Fruit fly (Drosophila melanogaster) whole organism, prepupa: ENCODE measurements around the gene CG5953.
A peak's percentile ranks its signal among the peaks of the same experiment; 100 is the strongest.

Source experiments
- Blimp-1 ChIP-seq: fragments of 200-800 bp; sonication (Bioruptor generic); optimal IDR thresholded peaks from 3 replicates; lab custom pipeline; 2017; ENCODE audit warnings: missing biosample characterization, missing genetic modification characterization, mild to moderate bottlenecking, moderate library complexity, missing genetic modification reagents
- CG10669 ChIP-seq: fragments of 200-800 bp; sonication (Bioruptor generic); optimal IDR thresholded peaks from 3 replicates; lab custom pipeline; 2018; ENCODE audit warnings: missing biosample characterization, mild to moderate bottlenecking, missing genetic modification characterization, moderate library complexity
- CG11294 ChIP-seq: fragments of 200-800 bp; sonication (Bioruptor generic); IDR thresholded peaks from 2 replicates; pipeline ENCODE4 v1.3.6; 2022; ENCODE audit warnings: missing biosample characterization, missing genetic modification characterization
- CG11762 ChIP-seq: fragments of 200-800 bp; sonication (Bioruptor generic); optimal IDR thresholded peaks from 3 replicates; lab custom pipeline; 2016; ENCODE audit warnings: missing biosample characterization, missing genetic modification characterization; ENCODE audit not compliant: insufficient read depth
- CG15336 ChIP-seq: fragments of 200-800 bp; sonication (Bioruptor generic); IDR thresholded peaks from 2 replicates; pipeline ENCODE4 v1.3.6; 2022; ENCODE audit warnings: missing biosample characterization, missing genetic modification characterization
- CG1621 ChIP-seq: fragments of 200-800 bp; sonication (Bioruptor generic); optimal IDR thresholded peaks from 3 replicates; lab custom pipeline; 2018; ENCODE audit warnings: missing biosample characterization, mild to moderate bottlenecking, missing genetic modification characterization
- CG16779 ChIP-seq: fragments of 200-800 bp; sonication (Bioruptor generic); optimal IDR thresholded peaks from 3 replicates; lab custom pipeline; 2017; ENCODE audit warnings: missing biosample characterization, mild to moderate bottlenecking, missing genetic modification characterization
- CG3032 ChIP-seq: fragments of 200-800 bp; optimal IDR thresholded peaks from 2 replicates; lab custom pipeline; 2019; ENCODE audit warnings: missing biosample characterization, mild to moderate bottlenecking, missing genetic modification characterization, moderate library complexity
- CG31627 ChIP-seq: fragments of 200-800 bp; sonication (Bioruptor generic); optimal IDR thresholded peaks from 3 replicates; lab custom pipeline; 2016; ENCODE audit warnings: missing biosample characterization, missing genetic modification characterization
- CG32006 ChIP-seq: fragments of 200-800 bp; sonication (Bioruptor generic); optimal IDR thresholded peaks from 3 replicates; lab custom pipeline; 2017; ENCODE audit warnings: missing biosample characterization, mild to moderate bottlenecking, missing genetic modification characterization
- CG3919 ChIP-seq: fragments of 200-800 bp; sonication (Bioruptor generic); optimal IDR thresholded peaks from 3 replicates; lab custom pipeline; 2016; ENCODE audit warnings: missing biosample characterization, missing genetic modification characterization
- CG6276 ChIP-seq: fragments of 200-800 bp; sonication (Bioruptor generic); optimal IDR thresholded peaks from 2 replicates; lab custom pipeline; 2017; ENCODE audit warnings: missing biosample characterization, mild to moderate bottlenecking, missing genetic modification characterization
- CG6808 ChIP-seq: fragments of 200-800 bp; sonication (Bioruptor generic); optimal IDR thresholded peaks from 3 replicates; lab custom pipeline; 2017; ENCODE audit warnings: missing biosample characterization, missing genetic modification characterization, mild to moderate bottlenecking, moderate library complexity, missing genetic modification reagents
- CG6854 ChIP-seq: fragments of 200-800 bp; sonication (Bioruptor generic); optimal IDR thresholded peaks from 2 replicates; lab custom pipeline; 2017; ENCODE audit warnings: missing biosample characterization, mild to moderate bottlenecking, missing genetic modification characterization
- CG8119 ChIP-seq: fragments of 200-800 bp; sonication (Bioruptor generic); IDR thresholded peaks from 3 replicates; pipeline ENCODE4 v1.3.6; 2022; ENCODE audit warnings: missing biosample characterization, missing genetic modification characterization
- CG8319 ChIP-seq: fragments of 200-800 bp; sonication (Bioruptor generic); optimal IDR thresholded peaks from 3 replicates; lab custom pipeline; 2016; ENCODE audit warnings: missing biosample characterization, missing genetic modification characterization
- Eip75B ChIP-seq: fragments of 200-800 bp; sonication (Bioruptor generic); optimal IDR thresholded peaks from 3 replicates; lab custom pipeline; 2016; ENCODE audit warnings: missing biosample characterization, missing genetic modification characterization
- Eip93F ChIP-seq: fragments of 200-800 bp; sonication (Bioruptor generic); optimal IDR thresholded peaks from 2 replicates; lab custom pipeline; 2016; ENCODE audit warnings: missing biosample characterization, mild to moderate bottlenecking, missing genetic modification characterization
- Ets96B ChIP-seq: fragments of 200-800 bp; optimal IDR thresholded peaks from 2 replicates; lab custom pipeline; 2019; ENCODE audit warnings: missing biosample characterization, mild to moderate bottlenecking, missing genetic modification characterization, moderate library complexity
- Gug ChIP-seq: fragments of 200-800 bp; sonication (Bioruptor generic); IDR thresholded peaks from 2 replicates; pipeline ENCODE4 v1.3.6; 2022; ENCODE audit warnings: missing biosample characterization, missing genetic modification characterization
- Hr39 ChIP-seq: fragments of 200-800 bp; sonication (Bioruptor generic); optimal IDR thresholded peaks from 2 replicates; lab custom pipeline; 2016; ENCODE audit warnings: missing biosample characterization, missing genetic modification characterization
- Hr4 ChIP-seq: fragments of 200-800 bp; sonication (Bioruptor generic); optimal IDR thresholded peaks from 3 replicates; lab custom pipeline; 2016; ENCODE audit warnings: missing biosample characterization, missing genetic modification characterization
- Lpt ChIP-seq: fragments of 200-800 bp; sonication (Bioruptor generic); optimal IDR thresholded peaks from 3 replicates; lab custom pipeline; 2016; ENCODE audit warnings: missing biosample characterization, missing genetic modification characterization
- Met ChIP-seq: fragments of 200-800 bp; sonication (Bioruptor generic); optimal IDR thresholded peaks from 3 replicates; lab custom pipeline; 2016; ENCODE audit warnings: missing biosample characterization, missing genetic modification characterization
- Smox ChIP-seq: fragments of 200-800 bp; sonication (Bioruptor generic); optimal IDR thresholded peaks from 3 replicates; lab custom pipeline; 2016; ENCODE audit warnings: missing biosample characterization, missing genetic modification characterization
- Sox102F ChIP-seq: fragments of 200-800 bp; sonication (Bioruptor generic); optimal IDR thresholded peaks from 2 replicates; lab custom pipeline; 2016; ENCODE audit warnings: missing biosample characterization, mild to moderate bottlenecking, missing genetic modification characterization
- Sox14 ChIP-seq: fragments of 200-800 bp; sonication (Bioruptor generic); optimal IDR thresholded peaks from 3 replicates; lab custom pipeline; 2016; ENCODE audit warnings: missing biosample characterization, missing genetic modification characterization
- Sox15 ChIP-seq: fragments of 200-800 bp; sonication (Bioruptor generic); optimal IDR thresholded peaks from 3 replicates; lab custom pipeline; 2016; ENCODE audit warnings: missing biosample characterization, missing genetic modification characterization
- achi ChIP-seq: fragments of 200-800 bp; sonication (Bioruptor generic); optimal IDR thresholded peaks from 3 replicates; lab custom pipeline; 2016; ENCODE audit warnings: missing biosample characterization, missing genetic modification characterization
- acj6 ChIP-seq: fragments of 200-800 bp; sonication (Bioruptor generic); optimal IDR thresholded peaks from 3 replicates; lab custom pipeline; 2016; ENCODE audit warnings: missing biosample characterization, missing genetic modification characterization
- cyc ChIP-seq: fragments of 200-800 bp; sonication (Bioruptor generic); optimal IDR thresholded peaks from 3 replicates; lab custom pipeline; 2016; ENCODE audit warnings: missing biosample characterization, missing genetic modification characterization
- dac ChIP-seq: fragments of 200-800 bp; sonication (Bioruptor generic); optimal IDR thresholded peaks from 2 replicates; lab custom pipeline; 2017; ENCODE audit warnings: missing biosample characterization, mild to moderate bottlenecking, missing genetic modification characterization
- dsx ChIP-seq: fragments of 200-800 bp; optimal IDR thresholded peaks from 3 replicates; lab custom pipeline; 2019; ENCODE audit warnings: missing biosample characterization, mild to moderate bottlenecking, missing genetic modification characterization, moderate library complexity; ENCODE audit not compliant: poor library complexity, severe bottlenecking
- eg ChIP-seq: fragments of 200-800 bp; sonication (Bioruptor generic); IDR thresholded peaks from 3 replicates; pipeline ENCODE4 v1.3.6; 2022; ENCODE audit warnings: missing biosample characterization, missing genetic modification characterization
- esn ChIP-seq: fragments of 200-800 bp; sonication (Bioruptor generic); optimal IDR thresholded peaks from 2 replicates; lab custom pipeline; 2016; ENCODE audit warnings: missing biosample characterization, mild to moderate bottlenecking, missing genetic modification characterization, moderate library complexity
- fkh ChIP-seq: fragments of 200-800 bp; sonication (Bioruptor generic); optimal IDR thresholded peaks from 3 replicates; lab custom pipeline; 2017; ENCODE audit warnings: missing biosample characterization, mild to moderate bottlenecking, missing genetic modification characterization, moderate library complexity
- lz ChIP-seq: fragments of 200-800 bp; sonication (Bioruptor generic); optimal IDR thresholded peaks from 3 replicates; lab custom pipeline; 2016; ENCODE audit warnings: missing biosample characterization, missing genetic modification characterization
- net ChIP-seq: fragments of 200-800 bp; sonication (Bioruptor generic); optimal IDR thresholded peaks from 3 replicates; lab custom pipeline; 2016; ENCODE audit warnings: missing biosample characterization, missing genetic modification characterization
- pdm3 ChIP-seq: fragments of 200-800 bp; sonication (Bioruptor generic); optimal IDR thresholded peaks from 3 replicates; lab custom pipeline; 2016; ENCODE audit warnings: missing biosample characterization, missing genetic modification characterization
- ss ChIP-seq, 2 experiments: fragments of 200-800 bp; sonication (Bioruptor generic); optimal IDR thresholded peaks; 2 replicates in 1 of 2; 3 replicates in 1 of 2; lab custom pipeline; 2017 to 2018; ENCODE audit warnings: mild to moderate bottlenecking in 2 of 2, missing biosample characterization in 2 of 2, missing genetic modification characterization in 2 of 2, moderate library complexity in 1 of 2
- svp ChIP-seq: fragments of 200-800 bp; sonication (Bioruptor generic); peaks from one replicate; lab custom pipeline; 2016; ENCODE audit warnings: missing biosample characterization, missing genetic modification characterization
- vri ChIP-seq: fragments of 200-800 bp; sonication (Bioruptor generic); optimal IDR thresholded peaks from 3 replicates; lab custom pipeline; 2016; ENCODE audit warnings: missing biosample characterization, mild to moderate bottlenecking, missing genetic modification characterization

The CG5953 gene

dm6 chr2L:16548418-16549108 lies 15.9 kb upstream of the CG5953 start (continued):
- no peak for TF ChIP-seq CG3032
- TF ChIP-seq vri = no peak
- no peak for TF ChIP-seq Blimp-1 (GFP tag; lab: Kevin White, UChicago)
- TF ChIP-seq CG3919 (GFP tag; lab: Kevin White, UChicago) = peak; percentile 28
- no peak for TF ChIP-seq ss (GFP tag; optimal IDR thresholded peaks at IDR 0.05; lab: Kevin White, UChicago)
- TF ChIP-seq dsx (GFP tag; lab: Kevin White, UChicago) = no peak
- no peak for TF ChIP-seq fkh (GFP tag; lab: Kevin White, UChicago)
- no peak for TF ChIP-seq eg (GFP tag; lab: Robert Waterston, UW)
- TF ChIP-seq achi (GFP tag; lab: Kevin White, UChicago) = peak; percentile 2
- no peak for TF ChIP-seq CG6854 (GFP tag; lab: Kevin White, UChicago)

dm6 chr2L:16547652-16548417 lies 15.2 kb upstream of the CG5953 start:
- no peak; the same call in 1 of the 3 replicates for TF ChIP-seq eg (GFP tag; lab: Robert Waterston, UW)
- peak; percentile 11 for TF ChIP-seq Lpt
- peak; percentile 73 for TF ChIP-seq CG8119
- no peak for TF ChIP-seq ss (GFP tag; optimal IDR thresholded peaks at IDR 0.05; lab: Kevin White, UChicago)
- TF ChIP-seq cyc (GFP tag; lab: Kevin White, UChicago) = no peak
- TF ChIP-seq Hr4 (GFP tag; lab: Kevin White, UChicago) = peak; percentile 59
- TF ChIP-seq CG10669 (GFP tag; lab: Kevin White, UChicago) = no peak
- TF ChIP-seq pdm3 (GFP tag; lab: Kevin White, UChicago) = peak; percentile 52
- TF ChIP-seq svp (GFP tag; lab: Kevin White, UChicago) = peak; percentile 35
- TF ChIP-seq CG31627 (GFP tag; lab: Kevin White, UChicago) = peak; percentile 24
- peak; percentile 39; the same call in 1 of the 2 replicates for TF ChIP-seq CG11294 (GFP tag; lab: Robert Waterston, UW)
- TF ChIP-seq acj6 (GFP tag; lab: Kevin White, UChicago) = peak; percentile 38
- TF ChIP-seq lz (GFP tag; lab: Kevin White, UChicago) = no peak
- TF ChIP-seq Eip75B (GFP tag; lab: Kevin White, UChicago) = peak; percentile 9
- no peak for TF ChIP-seq CG8319
- peak; percentile 13 for TF ChIP-seq achi (GFP tag; lab: Kevin White, UChicago)
- TF ChIP-seq fkh (GFP tag; lab: Kevin White, UChicago) = peak; percentile 41
- peak; percentile 55 for TF ChIP-seq CG6276
- TF ChIP-seq CG3032 = peak; percentile 18
- no peak for TF ChIP-seq CG6854 (GFP tag; lab: Kevin White, UChicago)
- peak; percentile 62; the same call in 1 of the 2 replicates for TF ChIP-seq CG15336
- peak; percentile 74 for TF ChIP-seq CG32006 (GFP tag; lab: Kevin White, UChicago)
- TF ChIP-seq Gug = peak; percentile 27; the same call in 1 of the 2 replicates
- TF ChIP-seq Met (GFP tag; lab: Kevin White, UChicago) = peak; percentile 22
- TF ChIP-seq CG1621 (tag; lab: Kevin White, UChicago) = no peak
- peak; percentile 8 for TF ChIP-seq CG11762 (GFP tag; lab: Kevin White, UChicago)
- TF ChIP-seq esn (GFP tag; lab: Kevin White, UChicago) = peak; percentile 36
- peak; percentile 22 for TF ChIP-seq Sox102F (GFP tag; lab: Kevin White, UChicago)
- peak; percentile 6 for TF ChIP-seq Sox14 (GFP tag; lab: Kevin White, UChicago)
- no peak for TF ChIP-seq Eip93F (GFP tag; lab: Kevin White, UChicago)

- TF ChIP-seq CG16779 = peak; percentile 79
- peak; percentile 95 for TF ChIP-seq CG32006 (GFP tag; lab: Kevin White, UChicago)
- peak; percentile 78 for TF ChIP-seq cyc (GFP tag; lab: Kevin White, UChicago)
- peak; percentile 78 for TF ChIP-seq Hr39 (GFP tag; lab: Kevin White, UChicago)
- peak; percentile 53 for TF ChIP-seq CG6808 (GFP tag; lab: Kevin White, UChicago)
- TF ChIP-seq CG6276 = peak; percentile 93
- peak; percentile 88 for TF ChIP-seq Sox14 (GFP tag; lab: Kevin White, UChicago)
- TF ChIP-seq Smox (GFP tag; lab: Kevin White, UChicago) = peak; percentile 81
- peak; percentile 33 for TF ChIP-seq CG1621 (tag; lab: Kevin White, UChicago)
- TF ChIP-seq CG11294 (GFP tag; lab: Robert Waterston, UW) = peak; percentile 82
- TF ChIP-seq Lpt = peak; percentile 94
- peak; percentile 70 for TF ChIP-seq Ets96B (tag; lab: Kevin White, UChicago)
- TF ChIP-seq Sox15 = peak; percentile 49
- peak; percentile 91 for TF ChIP-seq net (GFP tag; lab: Kevin White, UChicago)
- TF ChIP-seq dac = peak; percentile 93
- TF ChIP-seq Blimp-1 (GFP tag; lab: Kevin White, UChicago) = peak; percentile 52
- peak; percentile 53 for TF ChIP-seq CG3032
- peak; percentile 71 for TF ChIP-seq vri
- peak; percentile 65 for TF ChIP-seq CG6854 (GFP tag; lab: Kevin White, UChicago)
- TF ChIP-seq CG10669 (GFP tag; lab: Kevin White, UChicago) = peak; percentile 55
- TF ChIP-seq CG31627 (GFP tag; lab: Kevin White, UChicago) = peak; percentile 81
Observed at dm6 chr2L:16545772-16546171, 13.1 kb upstream of the CG5953 start.
